Fruit fly (Drosophila melanogaster) whole organism, embryonic: Measurements from ENCODE around the gene CG13984.
A peak's percentile ranks its signal among the peaks of the same experiment; 100 is the strongest.

ENCODE experiments used
- ATbp ChIP-seq: fragments of 200-800 bp; sonication (Bioruptor generic); optimal IDR thresholded peaks from 2 replicates; lab custom pipeline; 2017; ENCODE audit warnings: missing biosample characterization, mild to moderate bottlenecking, missing genetic modification characterization, missing genetic modification reagents
- CG10147 ChIP-seq: fragments of 200-800 bp; sonication (Bioruptor generic); optimal IDR thresholded peaks from 2 replicates; lab custom pipeline; 2019; ENCODE audit warnings: missing biosample characterization, mild to moderate bottlenecking, missing genetic modification characterization, moderate library complexity
- CG11504 ChIP-seq: fragments of 200-800 bp; sonication (Bioruptor generic); optimal IDR thresholded peaks from 3 replicates; lab custom pipeline; 2019; ENCODE audit warnings: missing biosample characterization, mild to moderate bottlenecking, missing genetic modification characterization, moderate library complexity
- CG17186 ChIP-seq: fragments of 200-800 bp; sonication (Bioruptor generic); optimal IDR thresholded peaks from 3 replicates; lab custom pipeline; 2017; ENCODE audit warnings: missing biosample characterization, missing genetic modification reagents, missing genetic modification characterization
- CG17359 ChIP-seq: fragments of 200-800 bp; sonication (Bioruptor generic); optimal IDR thresholded peaks from 3 replicates; lab custom pipeline; 2018; ENCODE audit warnings: missing biosample characterization, mild to moderate bottlenecking, missing genetic modification characterization, moderate library complexity
- CG17361 ChIP-seq: fragments of 200-800 bp; sonication (Bioruptor generic); IDR thresholded peaks from 3 replicates; pipeline ENCODE4 v1.3.6; 2022; ENCODE audit warnings: missing biosample characterization, missing genetic modification characterization
- CG31388 ChIP-seq: fragments of 200-800 bp; sonication (Bioruptor generic); optimal IDR thresholded peaks from 2 replicates; lab custom pipeline; 2016; ENCODE audit warnings: missing biosample characterization, missing genetic modification characterization
- CG3281 ChIP-seq: fragments of 200-800 bp; sonication (Bioruptor generic); optimal IDR thresholded peaks from 3 replicates; lab custom pipeline; 2017; ENCODE audit warnings: missing biosample characterization, mild to moderate bottlenecking, missing genetic modification characterization
- CG8281 ChIP-seq: fragments of 200-800 bp; sonication (Bioruptor generic); optimal IDR thresholded peaks from 2 replicates; lab custom pipeline; 2018; ENCODE audit warnings: missing biosample characterization, mild to moderate bottlenecking, missing genetic modification characterization, moderate library complexity
- CG9609 ChIP-seq: fragments of 200-800 bp; sonication (Bioruptor generic); optimal IDR thresholded peaks from 3 replicates; lab custom pipeline; 2016; ENCODE audit warnings: missing biosample characterization, missing genetic modification characterization
- Chrac-16 ChIP-seq: fragments of 200-800 bp; sonication (Bioruptor generic); optimal IDR thresholded peaks from 3 replicates; lab custom pipeline; 2016; ENCODE audit warnings: missing biosample characterization, missing genetic modification characterization
- D ChIP-seq, 2 experiments: fragments of 200-800 bp in 1 of 2; fragments of >200 bp in 1 of 2; sonication (Bioruptor generic) in 1 of 2; optimal IDR thresholded peaks; 2 replicates in 1 of 2; 3 replicates in 1 of 2; lab custom pipeline; 2017; ENCODE audit warnings: mild to moderate bottlenecking in 1 of 2, missing biosample characterization in 1 of 2, missing genetic modification characterization in 1 of 2, missing genetic modification reagents in 1 of 2
- Dip2 ChIP-seq: fragments of 200-800 bp; sonication (Bioruptor generic); IDR thresholded peaks from 2 replicates; pipeline ENCODE4 v1.3.6; 2022; ENCODE audit warnings: missing biosample characterization, missing genetic modification characterization
- H2.0 ChIP-seq: fragments of 200-800 bp; sonication (Bioruptor generic); IDR thresholded peaks from 2 replicates; pipeline ENCODE4 v1.3.6; 2022; ENCODE audit warnings: missing biosample characterization, missing genetic modification characterization
- HLH3B ChIP-seq: fragments of 200-800 bp; sonication (Bioruptor generic); IDR thresholded peaks from 2 replicates; pipeline ENCODE4 v1.3.6; 2022; ENCODE audit warnings: missing biosample characterization, missing genetic modification characterization
- Hmx ChIP-seq: fragments of 200-800 bp; sonication (Bioruptor generic); optimal IDR thresholded peaks from 2 replicates; lab custom pipeline; 2016; ENCODE audit warnings: missing biosample characterization, missing genetic modification characterization
- Hr39 ChIP-seq: fragments of >200 bp; optimal IDR thresholded peaks from 2 replicates; lab custom pipeline; 2017
- Hr78 ChIP-seq, 2 experiments: fragments of 200-800 bp in 1 of 2; fragments of >200 bp in 1 of 2; sonication (Bioruptor generic) in 1 of 2; optimal IDR thresholded peaks; 2 replicates each; lab custom pipeline; 2017 to 2019; ENCODE audit warnings: missing biosample characterization in 2 of 2, missing genetic modification characterization in 2 of 2, mild to moderate bottlenecking in 1 of 2, moderate library complexity in 1 of 2
- NFAT ChIP-seq: fragments of 200-800 bp; sonication (Bioruptor generic); IDR thresholded peaks from 2 replicates; pipeline ENCODE4 v1.3.6; 2022; ENCODE audit warnings: missing biosample characterization, missing genetic modification characterization
- Oli ChIP-seq: fragments of 200-800 bp; sonication (Bioruptor generic); optimal IDR thresholded peaks from 2 replicates; lab custom pipeline; 2018; ENCODE audit warnings: missing biosample characterization, mild to moderate bottlenecking, missing genetic modification characterization, moderate library complexity
- PHDP ChIP-seq: fragments of 200-800 bp; sonication (Bioruptor generic); optimal IDR thresholded peaks from 3 replicates; lab custom pipeline; 2018; ENCODE audit warnings: missing biosample characterization, mild to moderate bottlenecking, missing genetic modification characterization, moderate library complexity
- Ptx1 ChIP-seq: fragments of 200-800 bp; sonication (Bioruptor generic); IDR thresholded peaks from 2 replicates; pipeline ENCODE4 v1.3.6; 2022; ENCODE audit warnings: missing biosample characterization, missing genetic modification characterization
- Sox102F ChIP-seq: fragments of 200-800 bp; sonication (Bioruptor generic); optimal IDR thresholded peaks from 2 replicates; lab custom pipeline; 2018; ENCODE audit warnings: missing biosample characterization, mild to moderate bottlenecking, missing genetic modification characterization, moderate library complexity
- Xbp1 ChIP-seq: fragments of 200-800 bp; sonication (Bioruptor generic); optimal IDR thresholded peaks from 3 replicates; lab custom pipeline; 2016; ENCODE audit warnings: missing biosample characterization, mild to moderate bottlenecking, missing genetic modification characterization
- Xrp1 ChIP-seq: fragments of 200-800 bp; sonication (Bioruptor generic); IDR thresholded peaks from 2 replicates; pipeline ENCODE4 v1.3.6; 2022; ENCODE audit warnings: missing biosample characterization, missing genetic modification characterization
- ap ChIP-seq: fragments of 200-800 bp; sonication (Bioruptor generic); IDR thresholded peaks from 2 replicates; pipeline ENCODE4 v1.3.6; 2022; ENCODE audit warnings: missing biosample characterization, missing genetic modification characterization
- ash1 ChIP-seq: fragments of 200-800 bp; sonication (Bioruptor generic); optimal IDR thresholded peaks from 2 replicates; lab custom pipeline; 2018; ENCODE audit warnings: missing biosample characterization, mild to moderate bottlenecking, missing genetic modification characterization
- chn ChIP-seq: fragments of 200-800 bp; sonication (Bioruptor generic); optimal IDR thresholded peaks from 2 replicates; lab custom pipeline; 2016; ENCODE audit warnings: missing biosample characterization, missing genetic modification characterization
- ci ChIP-seq: fragments of 200-800 bp; sonication (Bioruptor generic); IDR thresholded peaks from 3 replicates; pipeline ENCODE4 v1.3.6; 2022; ENCODE audit warnings: missing biosample characterization, missing genetic modification characterization
- esg ChIP-seq: fragments of 200-800 bp; sonication (Bioruptor generic); conservative IDR thresholded peaks from 2 replicates; pipeline ENCODE4 v1.3.6; 2022; ENCODE audit warnings: missing biosample characterization, missing genetic modification characterization
- fd64A ChIP-seq: fragments of 200-800 bp; sonication (Bioruptor generic); optimal IDR thresholded peaks from 3 replicates; lab custom pipeline; 2018; ENCODE audit warnings: missing biosample characterization, mild to moderate bottlenecking, missing genetic modification characterization
- fd96Cb ChIP-seq: fragments of 200-800 bp; sonication (Bioruptor generic); optimal IDR thresholded peaks from 2 replicates; lab custom pipeline; 2018; ENCODE audit warnings: missing biosample characterization, mild to moderate bottlenecking, missing genetic modification characterization, moderate library complexity
- fu2 ChIP-seq: fragments of 200-800 bp; sonication (Bioruptor generic); optimal IDR thresholded peaks from 2 replicates; lab custom pipeline; 2016; ENCODE audit warnings: missing biosample characterization, missing genetic modification characterization
- gem ChIP-seq: fragments of 200-800 bp; sonication (Bioruptor generic); optimal IDR thresholded peaks from 2 replicates; lab custom pipeline; 2019; ENCODE audit warnings: missing biosample characterization, mild to moderate bottlenecking, missing genetic modification characterization, moderate library complexity
- ind ChIP-seq: fragments of 200-800 bp; sonication (Bioruptor generic); optimal IDR thresholded peaks from 3 replicates; lab custom pipeline; 2016; ENCODE audit warnings: missing biosample characterization, missing genetic modification characterization
- nmo ChIP-seq: fragments of 200-800 bp; sonication (Bioruptor generic); optimal IDR thresholded peaks from 2 replicates; lab custom pipeline; 2018; ENCODE audit warnings: missing biosample characterization, mild to moderate bottlenecking, missing genetic modification characterization, moderate library complexity
- phol ChIP-seq: fragments of 200-800 bp; sonication (Bioruptor generic); optimal IDR thresholded peaks from 3 replicates; lab custom pipeline; 2018; ENCODE audit warnings: missing biosample characterization, mild to moderate bottlenecking, missing genetic modification characterization, moderate library complexity
- row ChIP-seq: fragments of 200-800 bp; sonication (Bioruptor generic); IDR thresholded peaks from 3 replicates; pipeline ENCODE4 v1.3.6; 2022; ENCODE audit warnings: missing biosample characterization, missing genetic modification characterization
- sens ChIP-seq: fragments of 200-800 bp; sonication (Bioruptor generic); peaks from one replicate; lab custom pipeline; 2016; ENCODE audit warnings: missing biosample characterization, missing genetic modification characterization
- slp2 ChIP-seq: fragments of 200-800 bp; sonication (Bioruptor generic); optimal IDR thresholded peaks from 2 replicates; lab custom pipeline; 2016; ENCODE audit warnings: missing biosample characterization, missing genetic modification characterization
- tin ChIP-seq: fragments of 200-800 bp; sonication (Bioruptor generic); optimal IDR thresholded peaks from 3 replicates; lab custom pipeline; 2016; ENCODE audit warnings: missing biosample characterization, missing genetic modification characterization
- unpg ChIP-seq: fragments of 200-800 bp; sonication (Bioruptor generic); optimal IDR thresholded peaks from 3 replicates; lab custom pipeline; 2018; ENCODE audit warnings: missing biosample characterization, mild to moderate bottlenecking, missing genetic modification characterization, moderate library complexity
- zfh1 ChIP-seq: fragments of 200-800 bp; sonication (Bioruptor generic); IDR thresholded peaks from 3 replicates; pipeline ENCODE4 v1.3.6; 2022; ENCODE audit warnings: missing biosample characterization, missing genetic modification characterization

Gene CG13984

DNA sequence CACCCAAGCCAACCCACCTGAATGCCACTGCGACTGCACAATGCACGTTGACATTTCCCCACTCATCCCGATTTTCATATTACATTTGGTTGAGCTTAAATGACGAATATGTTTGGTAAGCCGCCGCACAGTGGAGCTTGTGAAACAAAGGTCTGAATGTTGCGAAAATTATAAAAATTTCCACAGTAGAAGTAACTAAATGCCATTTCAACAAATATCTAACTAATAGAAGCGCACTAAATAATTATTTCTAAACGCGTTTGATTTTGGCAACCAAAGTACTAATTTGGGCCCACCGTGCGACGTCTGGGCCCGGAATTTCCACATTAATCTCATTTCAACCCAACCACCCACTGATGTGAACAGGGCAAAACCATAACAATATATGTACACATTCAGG lies 1.7 kb upstream of the CG13984 start (continued):
- TF ChIP-seq phol (tag; lab: Kevin White, UChicago) (peak; percentile 23), chn (no peak), zfh1 (GFP tag; lab: Robert Waterston, UW) (peak; percentile 39; the same call in 1 of the 3 replicates), esg (GFP tag; lab: Robert Waterston, UW) (0 out of 2 replicates have a peak, but pooled peaks have one; percentile 22), Sox102F (GFP tag; lab: Kevin White, UChicago) (peak; percentile 59), Hr39 (lab: Kevin White, UChicago) (no peak), Hr78 (GFP tag; optimal IDR thresholded peaks at IDR 0.05; lab: Kevin White, UChicago) (no peak), CG17359 (tag; lab: Kevin White, UChicago) (peak; percentile 16), fd64A (GFP tag; lab: Kevin White, UChicago) (no peak), tin (GFP tag; lab: Kevin White, UChicago) (peak; percentile 17), Chrac-16 (GFP tag; lab: Kevin White, UChicago) (no peak), sens (GFP tag; lab: Kevin White, UChicago) (peak; percentile 79), fd96Cb (peak; percentile 29), unpg (peak; percentile 29), CG31388 (GFP tag; lab: Kevin White, UChicago) (no peak), gem (tag; lab: Kevin White, UChicago) (peak; percentile 55), row (GFP tag; lab: Robert Waterston, UW) (peak; percentile 43; the same call in 1 of the 3 replicates), ash1 (GFP tag; lab: Kevin White, UChicago) (no peak), Dip2 (GFP tag; lab: Robert Waterston, UW) (no peak), Oli (peak; percentile 30), CG3281 (peak; percentile 7), CG8281 (tag; lab: Kevin White, UChicago) (no peak), CG17361 (GFP tag; lab: Robert Waterston, UW) (0 out of 3 replicates have a peak, but pooled peaks have one; percentile 17), Xrp1 (GFP tag; lab: Robert Waterston, UW) (peak; percentile 39; the same call in 1 of the 2 replicates), H2.0 (GFP tag; lab: Robert Waterston, UW) (no peak), D (optimal IDR thresholded peaks at IDR 0.05; lab: Kevin White, UChicago) (no peak), D (GFP tag; optimal IDR thresholded peaks at IDR 0.05; lab: Kevin White, UChicago) (peak; percentile 23), CG9609 (GFP tag; lab: Kevin White, UChicago) (no peak), slp2 (no peak), ap (GFP tag; lab: Robert Waterston, UW) (0 out of 2 replicates have a peak, but pooled peaks have one; percentile 17), CG11504 (peak; percentile 54), ci (GFP tag; lab: Robert Waterston, UW) (0 out of 3 replicates have a peak, but pooled peaks have one; percentile 30), fu2 (no peak), Hmx (GFP tag; lab: Kevin White, UChicago) (no peak), PHDP (peak; percentile 19), NFAT (no peak), nmo (GFP tag; lab: Kevin White, UChicago) (peak; percentile 14), Ptx1 (GFP tag; lab: Robert Waterston, UW) (peak; percentile 33; the same call in 1 of the 2 replicates), CG17186 (GFP tag; lab: Kevin White, UChicago) (no peak), ATbp (GFP tag; lab: Kevin White, UChicago) (peak; percentile 32), HLH3B (GFP tag; lab: Robert Waterston, UW) (peak; percentile 41), ind (peak; percentile 15), CG10147 (GFP tag; lab: Kevin White, UChicago) (no peak), Xbp1 (GFP tag; lab: Kevin White, UChicago) (peak; percentile 34)
